Worm (Caenorhabditis elegans) whole organism, L2 larva: Measurements from ENCODE around the gene R11.3.

ENCODE experiments used
- aly-2 ChIP-seq: fragments of 150-350 bp; optimal IDR thresholded peaks from 2 replicates; lab custom pipeline; 2014; ENCODE audit warnings: missing biosample characterization, missing genetic modification characterization
- ama-1 ChIP-seq: fragments of 150-350 bp; optimal IDR thresholded peaks from 2 replicates; lab custom pipeline; 2018; ENCODE audit warnings: inconsistent platforms
- lsy-2 ChIP-seq, 2 experiments: fragments of 150-350 bp in 1 of 2; sonication (generic microtip) in 1 of 2; optimal IDR thresholded peaks; 2 replicates each; lab custom pipeline; 2014 to 2017; ENCODE audit warnings: missing biosample characterization in 2 of 2, missing genetic modification characterization in 2 of 2
- nhr-25 ChIP-seq: fragments of 150-350 bp; sonication (generic microtip); optimal IDR thresholded peaks from 3 replicates; lab custom pipeline; 2014; ENCODE audit warnings: missing biosample characterization, missing genetic modification characterization
- skn-1 ChIP-seq: sonication (generic microtip); optimal IDR thresholded peaks from 2 replicates; lab custom pipeline; 2017; ENCODE audit warnings: missing biosample characterization, missing genetic modification characterization
- snpc-4 ChIP-seq: fragments of 150-350 bp; optimal IDR thresholded peaks from 2 replicates; lab custom pipeline; 2014; ENCODE audit warnings: missing biosample characterization, missing genetic modification characterization
- unc-39 ChIP-seq: fragments of 150-350 bp; optimal IDR thresholded peaks from 2 replicates; lab custom pipeline; 2014; ENCODE audit warnings: missing biosample characterization, missing genetic modification characterization
- zag-1 ChIP-seq: fragments of 150-350 bp; optimal IDR thresholded peaks from 2 replicates; lab custom pipeline; 2014; ENCODE audit warnings: missing biosample characterization, missing genetic modification characterization
- ztf-11 ChIP-seq: sonication (generic microtip); optimal IDR thresholded peaks from 2 replicates; lab custom pipeline; 2017; ENCODE audit warnings: missing biosample characterization, missing genetic modification characterization
- ztf-4 ChIP-seq: fragments of 150-350 bp; optimal IDR thresholded peaks from 2 replicates; lab custom pipeline; 2014; ENCODE audit warnings: missing biosample characterization, missing genetic modification characterization

- no peak for TF ChIP-seq skn-1 (tag; lab: Kevin White, UChicago)
- TF ChIP-seq ztf-4: no peak
- no peak for TF ChIP-seq lsy-2 (tag; optimal IDR thresholded peaks at IDR 0.05; lab: Kevin White, UChicago)
- no peak for TF ChIP-seq zag-1 (tag; lab: Kevin White, UChicago)
- no peak for TF ChIP-seq ama-1
- TF ChIP-seq ztf-11 (tag; lab: Kevin White, UChicago): no peak
- no peak for TF ChIP-seq aly-2 (tag; lab: Kevin White, UChicago)
- TF ChIP-seq nhr-25 (tag; lab: Kevin White, UChicago): no peak
- TF ChIP-seq snpc-4 (tag; lab: Kevin White, UChicago): no peak
- TF ChIP-seq unc-39 (tag; lab: Kevin White, UChicago): no peak
These were observed 41.6 kb upstream of the R11.3 start for ce11 chrX:16240626-16241025.
